Worm (Caenorhabditis elegans): ENCODE data around the gene C04G6.13.

The C04G6.13 gene

DNA sequence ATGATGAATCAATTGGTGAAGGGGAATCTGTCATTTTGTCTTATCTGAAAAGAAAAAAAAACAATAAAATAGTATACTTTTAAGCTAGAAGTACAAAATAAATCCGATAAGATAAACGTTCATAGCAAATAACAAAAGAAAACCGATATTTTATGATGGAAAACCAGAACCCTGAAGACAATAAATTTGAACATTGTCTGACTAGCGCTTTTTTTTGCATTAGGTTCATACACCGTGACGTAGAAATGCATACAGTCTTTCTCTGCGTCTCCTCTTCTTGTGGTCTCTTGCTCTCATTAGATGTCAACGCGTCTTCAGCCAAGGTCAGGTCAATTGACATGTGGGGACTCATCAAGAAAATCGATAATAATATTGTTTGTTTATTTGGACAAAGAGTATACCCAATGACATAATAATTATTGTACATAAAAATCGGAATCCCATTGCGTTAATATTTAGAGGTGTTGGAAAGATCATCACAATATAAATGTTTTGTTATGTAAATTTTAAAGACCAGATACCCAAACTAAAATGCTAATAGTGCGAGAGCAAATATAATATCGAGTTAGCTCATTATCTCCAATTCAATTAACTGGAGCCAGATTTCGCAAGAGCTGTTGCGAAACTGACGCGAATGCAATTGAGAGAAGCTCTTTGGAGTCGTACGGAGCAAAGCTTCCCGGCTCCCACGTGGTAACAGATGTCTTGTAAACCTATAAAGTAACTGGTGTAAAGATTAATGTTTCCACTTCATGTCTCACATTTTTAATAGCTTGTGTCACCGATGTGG is 12.7 kb upstream of the C04G6.13 start, which contains the start of gene dsh-2 (continued):
- TF ChIP-seq Y55F3AM.14 (GFP tag; optimal IDR thresholded peaks at IDR 0.05) (no peak), lin-11 (tag; optimal IDR thresholded peaks at IDR 0.05) (no peak), nhr-21 (tag; optimal IDR thresholded peaks at IDR 0.05) (peak; percentile 44)

DNA sequence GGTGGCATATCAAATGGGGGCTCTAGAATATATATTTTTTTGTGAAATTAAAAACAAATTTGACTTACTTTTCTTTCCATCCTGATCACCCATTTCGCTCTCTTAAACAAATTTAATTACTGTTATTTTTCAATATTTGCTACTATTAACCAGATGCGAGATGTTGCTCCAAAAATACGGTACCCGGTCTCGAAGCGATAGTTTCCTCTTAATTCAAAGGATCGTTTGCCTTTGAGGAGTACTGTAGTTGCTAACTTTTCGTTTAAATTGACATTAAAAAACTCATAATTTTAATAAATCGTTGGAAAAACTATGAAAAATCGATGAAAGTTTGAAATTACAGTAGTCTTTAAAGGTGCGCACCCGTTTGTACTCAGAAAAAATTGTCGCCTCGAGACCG is 10.7 kb upstream of the C04G6.13 start, which contains the start of gene C04G6.4:
TSS of gene C04G6.4 (minus strand) at position 101 of the 400 bp plus-strand sequence.
- no peak for TF ChIP-seq mab-5 (tag; optimal IDR thresholded peaks at IDR 0.05)
- no peak for TF ChIP-seq sma-3 (GFP tag; optimal IDR thresholded peaks at IDR 0.05)
- TF ChIP-seq unc-55 (GFP tag; optimal IDR thresholded peaks at IDR 0.05) = no peak
- TF ChIP-seq fos-1 (tag; optimal IDR thresholded peaks at IDR 0.05) = no peak
- TF ChIP-seq nhr-11 (tag; optimal IDR thresholded peaks at IDR 0.05) = no peak
- TF ChIP-seq nhr-23 (tag; optimal IDR thresholded peaks at IDR 0.05) = no peak
- TF ChIP-seq nhr-237 (tag; optimal IDR thresholded peaks at IDR 0.05) = no peak
- TF ChIP-seq elt-3 (tag; optimal IDR thresholded peaks at IDR 0.05) = no peak

DNA sequence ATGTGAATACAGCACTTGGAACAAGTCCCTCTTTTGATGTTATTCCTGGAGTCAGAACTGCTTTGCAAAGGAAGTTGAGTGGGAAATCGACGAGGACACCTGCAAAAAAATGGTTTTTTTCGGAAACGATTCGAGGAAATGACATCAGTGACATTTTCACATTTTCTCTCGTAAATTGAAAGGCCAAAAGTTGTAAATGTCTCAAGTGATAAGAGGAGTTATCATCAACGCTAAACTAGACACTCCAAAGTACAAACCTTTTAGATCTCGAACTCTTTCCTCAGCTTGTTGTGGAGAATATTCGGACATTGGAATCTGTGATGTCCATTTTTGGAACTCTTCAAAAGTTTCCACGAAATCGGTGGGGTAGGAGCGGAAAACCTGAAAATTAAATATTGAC is 9.8 kb upstream of the C04G6.13 start:
- TF ChIP-seq fos-1 (tag; optimal IDR thresholded peaks at IDR 0.05) (peak; percentile 31), ztf-4 (tag; optimal IDR thresholded peaks at IDR 0.05) (no peak)

- TF ChIP-seq ztf-4 (tag; optimal IDR thresholded peaks at IDR 0.05) = no peak
- TF ChIP-seq fos-1 (tag; optimal IDR thresholded peaks at IDR 0.05) = peak; percentile 45
These were observed 8.6 kb upstream of the C04G6.13 start, which contains the start of gene txt-9 for ce11 chrII:5085450-5085849. TSS of gene txt-9 (plus strand) at chrII:5085785.

DNA sequence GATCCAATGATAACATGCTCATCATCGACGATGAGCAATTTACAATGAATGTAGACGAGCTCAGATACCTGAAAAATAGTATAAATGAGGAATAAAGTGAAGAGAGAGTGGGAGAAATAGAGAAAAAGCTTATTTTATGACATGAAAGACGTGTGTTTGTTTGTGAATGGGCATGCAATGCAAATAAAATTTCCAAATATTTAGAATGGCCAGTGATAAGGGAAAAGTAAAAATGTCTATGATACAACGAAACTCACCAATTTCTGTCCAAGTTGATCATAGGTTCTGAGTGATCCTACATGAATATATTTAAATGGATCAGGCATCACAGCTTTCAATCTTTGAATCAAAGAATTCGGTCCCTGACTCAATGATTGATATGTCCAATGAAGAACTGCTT is 7.9 kb upstream of the C04G6.13 start:
- no peak for TF ChIP-seq elt-3 (tag; optimal IDR thresholded peaks at IDR 0.05)
- TF ChIP-seq ZK546.5 (tag; optimal IDR thresholded peaks at IDR 0.05) = no peak
- TF ChIP-seq fos-1 (tag; optimal IDR thresholded peaks at IDR 0.05) = peak; percentile 46

DNA sequence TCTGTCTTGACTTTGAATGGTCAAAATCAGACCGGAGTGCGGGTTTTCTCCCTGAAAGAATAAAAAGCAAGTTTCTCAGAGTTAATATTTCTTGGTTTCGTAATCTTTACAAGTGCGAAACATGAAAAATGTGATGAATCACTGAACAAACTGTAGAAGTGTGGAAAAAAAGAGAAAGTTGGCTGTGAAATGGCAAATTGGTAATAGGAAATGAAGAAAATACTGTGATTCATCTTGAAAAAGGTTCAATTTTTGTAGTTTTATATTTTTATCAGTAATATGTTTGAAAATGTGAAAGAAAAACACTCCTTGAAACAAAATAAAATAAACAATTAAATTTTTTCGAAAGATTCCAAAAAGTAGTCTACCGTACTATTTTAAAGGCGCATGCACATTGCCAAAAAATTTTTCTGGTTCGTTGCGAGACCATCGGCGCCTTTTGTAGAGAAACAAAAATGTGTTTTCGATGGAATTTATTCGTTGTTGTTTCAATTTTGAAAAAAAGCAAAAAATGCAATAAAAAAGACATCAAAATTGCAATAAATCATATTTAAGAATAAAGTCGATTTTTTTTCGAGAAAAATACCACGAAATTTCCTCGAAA is 2.3 kb upstream of the C04G6.13 start, which contains the start of gene pld-1:
TSS of gene pld-1 (minus strand) at position 51 of the 604 bp plus-strand sequence.
- no peak for TF ChIP-seq ceh-16 (tag; optimal IDR thresholded peaks at IDR 0.05)
- no peak for TF ChIP-seq nhr-21 (tag; optimal IDR thresholded peaks at IDR 0.05)
- no peak for TF ChIP-seq sma-3 (GFP tag; optimal IDR thresholded peaks at IDR 0.05)
- TF ChIP-seq sma-9 (GFP tag; optimal IDR thresholded peaks at IDR 0.05) = no peak
- TF ChIP-seq sma-9 (tag; optimal IDR thresholded peaks at IDR 0.05) = no peak
- TF ChIP-seq nhr-77 (tag; optimal IDR thresholded peaks at IDR 0.05) = no peak
- TF ChIP-seq C34F6.9 (tag; optimal IDR thresholded peaks at IDR 0.05) = no peak
- no peak for TF ChIP-seq nhr-25 (tag; optimal IDR thresholded peaks at IDR 0.05)

- TF ChIP-seq unc-62 (GFP tag; optimal IDR thresholded peaks at IDR 0.05) (no peak), peb-1 (tag; optimal IDR thresholded peaks at IDR 0.05) (no peak), unc-39 (tag; optimal IDR thresholded peaks at IDR 0.05) (no peak), nhr-11 (tag; optimal IDR thresholded peaks at IDR 0.05) (no peak), crh-2 (tag; optimal IDR thresholded peaks at IDR 0.05) (peak; percentile 62), egl-27 (tag; optimal IDR thresholded peaks at IDR 0.05) (peak; percentile 22), R02D3.7 (tag; optimal IDR thresholded peaks at IDR 0.05) (no peak), elt-3 (tag; optimal IDR thresholded peaks at IDR 0.05) (no peak), C34F6.9 (tag; optimal IDR thresholded peaks at IDR 0.05) (peak; percentile 75), sma-3 (GFP tag; optimal IDR thresholded peaks at IDR 0.05) (peak; percentile 32), lsy-2 (tag; optimal IDR thresholded peaks at IDR 0.05) (peak in 1 of 2 experiments; percentile 71), lin-39 (tag; optimal IDR thresholded peaks at IDR 0.05) (no peak), zag-1 (tag; optimal IDR thresholded peaks at IDR 0.05) (no peak), fos-1 (tag; optimal IDR thresholded peaks at IDR 0.05) (peak; percentile 19), elt-1 (tag; optimal IDR thresholded peaks at IDR 0.05) (no peak), aly-2 (tag; optimal IDR thresholded peaks at IDR 0.05) (no peak), gmeb-1 (tag; optimal IDR thresholded peaks at IDR 0.05) (peak; percentile 36), nhr-21 (tag; optimal IDR thresholded peaks at IDR 0.05) (no peak), lin-11 (tag; optimal IDR thresholded peaks at IDR 0.05) (no peak), blmp-1 (tag; optimal IDR thresholded peaks at IDR 0.05; ENCODE audit: insufficient read depth) (no peak), ztf-1 (GFP tag; conservative IDR thresholded peaks at IDR 0.05) (no peak), nhr-77 (tag; optimal IDR thresholded peaks at IDR 0.05) (no peak), F13H6.1 (tag; optimal IDR thresholded peaks at IDR 0.05) (peak; percentile 84), nhr-6 (tag; optimal IDR thresholded peaks at IDR 0.05) (peak; percentile 18), lin-13 (GFP tag; optimal IDR thresholded peaks at IDR 0.05) (peak; percentile 31)
These were observed 1.4 kb upstream of the C04G6.13 start, which contains the start of gene C04G6.2 for ce11 chrII:5092362-5093281. TSS of gene C04G6.2 (plus strand) at chrII:5093231.
